Fruit fly (Drosophila melanogaster): ENCODE measurements around the gene CG34345.

Gene CG34345

DNA sequence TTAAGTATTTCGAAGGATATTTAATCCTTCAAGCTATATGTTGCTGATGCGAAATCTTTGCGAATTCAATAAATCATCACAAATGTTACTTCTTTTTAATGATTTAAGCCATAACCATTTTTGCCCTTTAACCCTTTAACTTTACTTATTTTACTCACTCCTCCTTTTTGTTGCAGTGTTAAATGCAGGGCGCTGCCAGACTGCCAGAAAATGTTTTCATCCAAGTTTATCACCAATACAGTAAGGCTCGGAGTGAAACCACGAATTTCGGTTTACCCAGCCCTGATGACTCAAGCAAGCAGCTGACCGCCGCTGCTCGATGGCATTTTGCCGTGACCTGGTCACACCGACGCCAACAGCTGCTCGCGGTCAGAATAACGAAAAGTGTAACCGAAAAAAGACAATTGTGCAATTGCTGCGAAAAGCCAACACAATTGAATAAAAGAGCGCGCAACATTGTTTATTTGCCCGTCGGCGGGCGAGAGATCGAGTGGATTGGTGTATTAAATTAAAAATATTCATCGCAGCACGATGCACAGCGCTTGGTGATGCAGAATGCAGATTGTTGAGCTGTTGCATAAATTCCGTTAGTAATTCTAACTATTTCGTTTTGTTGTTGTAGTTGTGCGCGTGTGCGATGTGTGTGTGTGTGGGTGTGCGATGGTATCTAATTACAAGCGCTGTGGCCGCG lies 12.1 kb upstream of the CG34345 start, which contains the start of gene CG11050 (continued):
- TF ChIP-seq CTCF (GFP tag; optimal IDR thresholded peaks at IDR 0.05) (peak; percentile 72), CG15269 (tag; optimal IDR thresholded peaks at IDR 0.05) (peak; percentile 61), crol (GFP tag; IDR thresholded peaks at IDR 0.05) (0 out of 2 replicates have a peak, but pooled peaks have one; percentile 17), bcd (GFP tag; optimal IDR thresholded peaks at IDR 0.05) (peak; percentile 80), lab (GFP tag; optimal IDR thresholded peaks at IDR 0.05) (peak; percentile 88), CG6854 (GFP tag; optimal IDR thresholded peaks at IDR 0.05) (peak; percentile 1), CG6654 (GFP tag; optimal IDR thresholded peaks at IDR 0.05) (peak; percentile 33), zen2 (GFP tag; IDR thresholded peaks at IDR 0.05; ENCODE audit: partially characterized antibody) (peak; percentile 38; the same call in 1 of the 3 replicates), CG34376 (GFP tag; optimal IDR thresholded peaks at IDR 0.05) (peak; percentile 46), sob (GFP tag; IDR thresholded peaks at IDR 0.05) (peak; percentile 86), Hey (tag; optimal IDR thresholded peaks at IDR 0.05) (no peak), Elba2 (GFP tag; optimal IDR thresholded peaks at IDR 0.05) (peak; percentile 62), Nf-YC (tag; optimal IDR thresholded peaks at IDR 0.05) (peak; percentile 47), E2f2 (GFP tag; IDR thresholded peaks at IDR 0.05) (peak; percentile 68), Oli (tag; optimal IDR thresholded peaks at IDR 0.05) (peak; percentile 66), CG13123 (GFP tag; optimal IDR thresholded peaks at IDR 0.05) (peak; percentile 65), Sox102F (GFP tag; optimal IDR thresholded peaks at IDR 0.05) (peak; percentile 70), CG18764 (GFP tag; optimal IDR thresholded peaks at IDR 0.05) (peak; percentile 72), Hand (GFP tag; optimal IDR thresholded peaks at IDR 0.05) (peak; percentile 64), eve (GFP tag; optimal IDR thresholded peaks at IDR 0.05) (no peak), Chrac-16 (GFP tag; optimal IDR thresholded peaks at IDR 0.05) (peak; percentile 74), dmrt11E (tag; optimal IDR thresholded peaks at IDR 0.05) (peak; percentile 35), grau (tag; optimal IDR thresholded peaks at IDR 0.05) (peak; percentile 99), cwo (GFP tag; optimal IDR thresholded peaks at IDR 0.05) (peak; percentile 62), peb (GFP tag; IDR thresholded peaks at IDR 0.05) (no peak), CG11456 (GFP tag; IDR thresholded peaks at IDR 0.05) (peak; percentile 86), amos (GFP tag; IDR thresholded peaks at IDR 0.05; ENCODE audit: partially characterized antibody) (peak; percentile 60), Scr (GFP tag; IDR thresholded peaks at IDR 0.05; ENCODE audit: partially characterized antibody) (peak; percentile 24), CG7556 (GFP tag; optimal IDR thresholded peaks at IDR 0.05) (peak; percentile 64), CG13894 (tag; optimal IDR thresholded peaks at IDR 0.05) (peak; percentile 73), CHES-1-like (GFP tag; optimal IDR thresholded peaks at IDR 0.05) (peak; percentile 86), CG7745 (tag; optimal IDR thresholded peaks at IDR 0.05) (no peak), CG18011 (GFP tag; optimal IDR thresholded peaks at IDR 0.05) (peak; percentile 60), Max (GFP tag; optimal IDR thresholded peaks at IDR 0.05) (peak; percentile 83), YL-1 (GFP tag; optimal IDR thresholded peaks at IDR 0.05) (peak; percentile 58), CG6813 (GFP tag; optimal IDR thresholded peaks at IDR 0.05) (peak; percentile 67), trh (GFP tag; optimal IDR thresholded peaks at IDR 0.05) (peak; percentile 31), lola (GFP tag; optimal IDR thresholded peaks at IDR 0.05) (peak in 1 of 3 experiments; percentile 20), unpg (GFP tag; optimal IDR thresholded peaks at IDR 0.05) (peak; percentile 84), CG14965 (GFP tag; optimal IDR thresholded peaks at IDR 0.05; ENCODE audit: borderline replicate concordance) (peak; percentile 16), CG6765 (GFP tag; optimal IDR thresholded peaks at IDR 0.05) (peak; percentile 40), Vsx1 (GFP tag; optimal IDR thresholded peaks at IDR 0.05) (peak; percentile 23), Nf-YA (GFP tag; IDR thresholded peaks at IDR 0.05) (peak; percentile 44; the same call in 1 of the 2 replicates), CG2116 (GFP tag; optimal IDR thresholded peaks at IDR 0.05) (peak; percentile 61), emc (GFP tag; optimal IDR thresholded peaks at IDR 0.05) (peak; percentile 74), exex (tag; optimal IDR thresholded peaks at IDR 0.05) (peak; percentile 39), esg (GFP tag; conservative IDR thresholded peaks at IDR 0.05) (peak; percentile 35; the same call in 1 of the 2 replicates), CG14014 (GFP tag; IDR thresholded peaks at IDR 0.05) (peak; percentile 78)

Data from whole organism, embryonic.